Fruit fly (Drosophila melanogaster) whole organism, embryonic: ENCODE measurements around the gene Fmr1.
A peak's percentile ranks its signal among the peaks of the same experiment; 100 is the strongest.

ENCODE experiments used
- Aef1 ChIP-seq: fragments of 200-800 bp; sonication (Bioruptor generic); IDR thresholded peaks from 3 replicates; pipeline ENCODE4 v1.3.6; 2022; ENCODE audit warnings: missing biosample characterization, missing genetic modification characterization
- CG10209 ChIP-seq: fragments of 200-800 bp; sonication (Bioruptor generic); optimal IDR thresholded peaks from 3 replicates; lab custom pipeline; 2017; ENCODE audit warnings: missing biosample characterization, mild to moderate bottlenecking, missing genetic modification characterization, missing genetic modification reagents
- CG10321 ChIP-seq: fragments of 200-800 bp; sonication (Bioruptor generic); IDR thresholded peaks from 2 replicates; pipeline ENCODE4 v1.3.6; 2022; ENCODE audit warnings: missing biosample characterization, missing genetic modification characterization
- CG10979 ChIP-seq: fragments of 200-800 bp; sonication (Bioruptor generic); optimal IDR thresholded peaks from 2 replicates; lab custom pipeline; 2018; ENCODE audit warnings: missing biosample characterization, mild to moderate bottlenecking, missing genetic modification characterization, moderate library complexity
- CG11723 ChIP-seq: fragments of 200-800 bp; sonication (Bioruptor generic); optimal IDR thresholded peaks from 2 replicates; lab custom pipeline; 2017; ENCODE audit warnings: missing biosample characterization, mild to moderate bottlenecking, missing genetic modification characterization
- CG12744 ChIP-seq: fragments of 200-800 bp; sonication (Bioruptor generic); optimal IDR thresholded peaks from 2 replicates; lab custom pipeline; 2016; ENCODE audit warnings: missing biosample characterization, missing genetic modification characterization
- CG15601 ChIP-seq: fragments of 200-800 bp; sonication (Bioruptor generic); optimal IDR thresholded peaks from 3 replicates; lab custom pipeline; 2019; ENCODE audit warnings: missing biosample characterization, mild to moderate bottlenecking, missing genetic modification characterization, moderate library complexity
- CG1602 ChIP-seq: fragments of 200-800 bp; sonication (Bioruptor generic); optimal IDR thresholded peaks from 3 replicates; lab custom pipeline; 2016; ENCODE audit warnings: missing biosample characterization, missing genetic modification characterization
- CG18599 ChIP-seq: fragments of 200-800 bp; sonication (Bioruptor generic); optimal IDR thresholded peaks from 3 replicates; lab custom pipeline; 2017; ENCODE audit warnings: missing biosample characterization, missing genetic modification characterization, mild to moderate bottlenecking, moderate library complexity, missing genetic modification reagents
- CG2129 ChIP-seq: fragments of 200-800 bp; sonication (Bioruptor generic); IDR thresholded peaks from 2 replicates; pipeline ENCODE4 v1.3.6; 2022; ENCODE audit warnings: missing biosample characterization, missing genetic modification characterization; ENCODE audit not compliant: partially characterized antibody
- CG2875 ChIP-seq: fragments of 200-800 bp; sonication (Bioruptor generic); optimal IDR thresholded peaks from 2 replicates; lab custom pipeline; 2017; ENCODE audit warnings: missing biosample characterization, mild to moderate bottlenecking, missing genetic modification characterization, missing genetic modification reagents
- CG31441 ChIP-seq: fragments of 200-800 bp; sonication (Bioruptor generic); IDR thresholded peaks from 2 replicates; pipeline ENCODE4 v1.3.6; 2022; ENCODE audit warnings: missing biosample characterization, missing genetic modification characterization
- CG33557 ChIP-seq: fragments of 200-800 bp; sonication (Bioruptor generic); optimal IDR thresholded peaks from 2 replicates; lab custom pipeline; 2019; ENCODE audit warnings: missing biosample characterization, mild to moderate bottlenecking, missing genetic modification characterization, moderate library complexity
- CG3995 ChIP-seq: fragments of 200-800 bp; sonication (Bioruptor generic); optimal IDR thresholded peaks from 3 replicates; lab custom pipeline; 2016; ENCODE audit warnings: missing biosample characterization, missing genetic modification characterization
- CG4328 ChIP-seq: fragments of 200-800 bp; sonication (Bioruptor generic); optimal IDR thresholded peaks from 3 replicates; lab custom pipeline; 2017; ENCODE audit warnings: missing biosample characterization, missing genetic modification reagents, missing genetic modification characterization
- CG6683 ChIP-seq: fragments of 200-800 bp; sonication (Bioruptor generic); optimal IDR thresholded peaks from 2 replicates; lab custom pipeline; 2017; ENCODE audit warnings: missing biosample characterization, mild to moderate bottlenecking, missing genetic modification characterization, missing genetic modification reagents
- CG6791 ChIP-seq: fragments of 200-800 bp; sonication (Bioruptor generic); IDR thresholded peaks from 3 replicates; pipeline ENCODE4 v1.3.6; 2022; ENCODE audit warnings: missing biosample characterization, missing genetic modification characterization; ENCODE audit not compliant: partially characterized antibody
- CG7928 ChIP-seq: fragments of 200-800 bp; sonication (Bioruptor generic); optimal IDR thresholded peaks from 2 replicates; lab custom pipeline; 2017; ENCODE audit warnings: missing biosample characterization, mild to moderate bottlenecking, missing genetic modification characterization
- CG8765 ChIP-seq: fragments of 200-800 bp; sonication (Bioruptor generic); IDR thresholded peaks from 2 replicates; pipeline ENCODE4 v1.3.6; 2022; ENCODE audit warnings: missing biosample characterization, missing genetic modification characterization
- CG9215 ChIP-seq: fragments of 200-800 bp; sonication (Bioruptor generic); IDR thresholded peaks from 2 replicates; pipeline ENCODE4 v1.3.6; 2022; ENCODE audit warnings: missing biosample characterization, missing genetic modification characterization
- Gsc ChIP-seq: fragments of 200-800 bp; sonication (Bioruptor generic); IDR thresholded peaks from 2 replicates; pipeline ENCODE4 v1.3.6; 2022; ENCODE audit warnings: missing biosample characterization, missing genetic modification characterization
- HLH4C ChIP-seq: fragments of 200-800 bp; sonication (Bioruptor generic); IDR thresholded peaks from 3 replicates; pipeline ENCODE4 v1.3.6; 2022; ENCODE audit warnings: missing biosample characterization, missing genetic modification characterization; ENCODE audit not compliant: partially characterized antibody
- Lim3 ChIP-seq: fragments of 200-800 bp; sonication (Bioruptor generic); IDR thresholded peaks from 2 replicates; pipeline ENCODE4 v1.3.6; 2022; ENCODE audit warnings: missing biosample characterization, missing genetic modification characterization
- Nf-YA ChIP-seq: fragments of 200-800 bp; sonication (Bioruptor generic); IDR thresholded peaks from 2 replicates; pipeline ENCODE4 v1.3.6; 2022; ENCODE audit warnings: missing biosample characterization, missing genetic modification characterization
- NfI ChIP-seq: fragments of 200-800 bp; sonication (Bioruptor generic); optimal IDR thresholded peaks from 3 replicates; lab custom pipeline; 2018; ENCODE audit warnings: missing biosample characterization, mild to moderate bottlenecking, missing genetic modification characterization, moderate library complexity
- Pdp1 ChIP-seq, 2 experiments: fragments of 200-800 bp; sonication (Bioruptor generic); optimal IDR thresholded peaks; 3 replicates each; lab custom pipeline; 2016; ENCODE audit warnings: missing biosample characterization in 2 of 2, missing genetic modification characterization in 2 of 2, mild to moderate bottlenecking in 1 of 2, moderate library complexity in 1 of 2
- YL-1 ChIP-seq: fragments of 200-800 bp; sonication (Bioruptor generic); optimal IDR thresholded peaks from 3 replicates; lab custom pipeline; 2017; ENCODE audit warnings: missing biosample characterization, mild to moderate bottlenecking, missing genetic modification characterization
- ab ChIP-seq: fragments of 200-800 bp; sonication (Bioruptor generic); optimal IDR thresholded peaks from 2 replicates; lab custom pipeline; 2016; ENCODE audit warnings: missing biosample characterization, missing genetic modification characterization
- abd-A ChIP-seq: fragments of 200-800 bp; sonication (Bioruptor generic); optimal IDR thresholded peaks from 3 replicates; lab custom pipeline; 2019; ENCODE audit warnings: missing biosample characterization, mild to moderate bottlenecking, missing genetic modification characterization, moderate library complexity
- bigmax ChIP-seq: fragments of 200-800 bp; sonication (Bioruptor generic); optimal IDR thresholded peaks from 2 replicates; lab custom pipeline; 2018; ENCODE audit warnings: missing biosample characterization, mild to moderate bottlenecking, missing genetic modification characterization
- cad ChIP-seq: fragments of >200 bp; optimal IDR thresholded peaks from 2 replicates; lab custom pipeline; 2017; ENCODE audit warnings: missing biosample characterization, missing genetic modification characterization
- ci ChIP-seq: fragments of 200-800 bp; sonication (Bioruptor generic); IDR thresholded peaks from 3 replicates; pipeline ENCODE4 v1.3.6; 2022; ENCODE audit warnings: missing biosample characterization, missing genetic modification characterization
- dpn ChIP-seq, 2 experiments: fragments of 200-800 bp; sonication (Bioruptor generic); optimal IDR thresholded peaks; 3 replicates each; lab custom pipeline; 2016; ENCODE audit warnings: missing biosample characterization in 2 of 2, missing genetic modification characterization in 2 of 2
- gem ChIP-seq: fragments of 200-800 bp; sonication (Bioruptor generic); optimal IDR thresholded peaks from 2 replicates; lab custom pipeline; 2019; ENCODE audit warnings: missing biosample characterization, mild to moderate bottlenecking, missing genetic modification characterization, moderate library complexity
- gfzf ChIP-seq: fragments of 200-800 bp; sonication (Bioruptor generic); optimal IDR thresholded peaks from 2 replicates; lab custom pipeline; 2016; ENCODE audit warnings: missing biosample characterization, mild to moderate bottlenecking, missing genetic modification characterization, moderate library complexity
- gro ChIP-seq: fragments of 200-800 bp; sonication (Bioruptor generic); optimal IDR thresholded peaks from 2 replicates; lab custom pipeline; 2016; ENCODE audit warnings: missing biosample characterization, missing genetic modification characterization
- h ChIP-seq: fragments of >200 bp; optimal IDR thresholded peaks from 2 replicates; lab custom pipeline; 2017
- hb ChIP-seq: fragments of 200-800 bp; sonication (Bioruptor generic); IDR thresholded peaks from 3 replicates; pipeline ENCODE4 v1.3.6; 2022; ENCODE audit warnings: missing biosample characterization, missing genetic modification characterization; ENCODE audit not compliant: partially characterized antibody
- inv ChIP-seq: fragments of 200-800 bp; sonication (Bioruptor generic); IDR thresholded peaks from 2 replicates; pipeline ENCODE4 v1.3.6; 2022; ENCODE audit warnings: missing biosample characterization, missing genetic modification characterization; ENCODE audit not compliant: partially characterized antibody
- lbe ChIP-seq: fragments of 200-800 bp; sonication (Bioruptor generic); optimal IDR thresholded peaks from 2 replicates; lab custom pipeline; 2016; ENCODE audit warnings: missing biosample characterization, mild to moderate bottlenecking, missing genetic modification characterization
- luna ChIP-seq: fragments of 200-800 bp; sonication (Bioruptor generic); optimal IDR thresholded peaks from 2 replicates; lab custom pipeline; 2016; ENCODE audit warnings: missing biosample characterization, missing genetic modification characterization
- mld ChIP-seq: fragments of 200-800 bp; sonication (Bioruptor generic); IDR thresholded peaks from 3 replicates; pipeline ENCODE4 v1.3.6; 2022; ENCODE audit warnings: missing biosample characterization, missing genetic modification characterization; ENCODE audit not compliant: partially characterized antibody
- nerfin-2 ChIP-seq: fragments of 200-800 bp; sonication (Bioruptor generic); IDR thresholded peaks from 2 replicates; pipeline ENCODE4 v1.3.6; 2022; ENCODE audit warnings: missing biosample characterization, missing genetic modification characterization; ENCODE audit not compliant: partially characterized antibody
- oc ChIP-seq: fragments of 200-800 bp; sonication (Bioruptor generic); optimal IDR thresholded peaks from 2 replicates; lab custom pipeline; 2018; ENCODE audit warnings: missing biosample characterization, mild to moderate bottlenecking, missing genetic modification characterization, moderate library complexity
- otp ChIP-seq: fragments of 200-800 bp; sonication (Bioruptor generic); IDR thresholded peaks from 3 replicates; pipeline ENCODE4, ENCODE4 v1.3.6; 2022; ENCODE audit warnings: missing biosample characterization, missing genetic modification characterization
- ro ChIP-seq: fragments of 200-800 bp; sonication (Bioruptor generic); IDR thresholded peaks from 2 replicates; pipeline ENCODE4 v1.3.6; 2022; ENCODE audit warnings: missing biosample characterization, missing genetic modification characterization
- sd ChIP-seq: fragments of 200-800 bp; sonication (Bioruptor generic); optimal IDR thresholded peaks from 3 replicates; lab custom pipeline; 2018; ENCODE audit warnings: missing biosample characterization, mild to moderate bottlenecking, missing genetic modification characterization, moderate library complexity
- slbo ChIP-seq: fragments of 200-800 bp; sonication (Bioruptor generic); IDR thresholded peaks from 2 replicates; pipeline ENCODE4 v1.3.6; 2022; ENCODE audit warnings: missing biosample characterization, missing genetic modification characterization
- trem ChIP-seq: fragments of 200-800 bp; optimal IDR thresholded peaks from 3 replicates; lab custom pipeline; 2019; ENCODE audit warnings: missing biosample characterization, mild to moderate bottlenecking, missing genetic modification characterization, moderate library complexity

Fmr1 gene

dm6 chr3R:10079267-10079987 lies 30.5 kb downstream of the Fmr1 start (continued):
- TF ChIP-seq oc, result no peak
- no peak for TF ChIP-seq CG4328 (GFP tag; lab: Kevin White, UChicago)
- TF ChIP-seq CG11723 (GFP tag; lab: Kevin White, UChicago), result no peak
- no peak for TF ChIP-seq CG9215 (GFP tag; lab: Robert Waterston, UW)
- no peak for TF ChIP-seq YL-1 (GFP tag; lab: Kevin White, UChicago)
- no peak for TF ChIP-seq CG31441
- peak; percentile 17 to 22 for TF ChIP-seq Pdp1 (GFP tag; optimal IDR thresholded peaks at IDR 0.05; lab: Kevin White, UChicago)
- no peak for TF ChIP-seq inv
- no peak; the same call in 1 of the 2 replicates for TF ChIP-seq nerfin-2
- TF ChIP-seq CG8765 (GFP tag; lab: Robert Waterston, UW), result no peak
- peak; percentile 1 for TF ChIP-seq NfI (GFP tag; lab: Kevin White, UChicago)
- TF ChIP-seq mld (GFP tag; lab: Robert Waterston, UW), result no peak
- TF ChIP-seq CG1602 (GFP tag; lab: Kevin White, UChicago), result peak; percentile 18
- no peak for TF ChIP-seq CG12744 (GFP tag; lab: Kevin White, UChicago)
- no peak for TF ChIP-seq CG7928 (GFP tag; lab: Kevin White, UChicago)
- peak; percentile 58 for TF ChIP-seq slbo (GFP tag; lab: Robert Waterston, UW)
- no peak for TF ChIP-seq abd-A (tag; lab: Kevin White, UChicago)
- TF ChIP-seq gfzf (GFP tag; lab: Kevin White, UChicago), result no peak
- no peak for TF ChIP-seq Lim3 (GFP tag; lab: Robert Waterston, UW)
- TF ChIP-seq ab (GFP tag; lab: Kevin White, UChicago), result no peak
- no peak for TF ChIP-seq CG10209 (GFP tag; lab: Kevin White, UChicago)
- TF ChIP-seq CG2129, result no peak
- TF ChIP-seq Aef1 (GFP tag; lab: Robert Waterston, UW), result peak; percentile 26; the same call in 1 of the 3 replicates
- no peak for TF ChIP-seq hb (GFP tag; lab: Robert Waterston, UW)
- TF ChIP-seq cad, result no peak
- TF ChIP-seq CG33557 (GFP tag; lab: Kevin White, UChicago), result no peak
- no peak for TF ChIP-seq h (lab: Kevin White, UChicago)
- no peak for TF ChIP-seq trem (tag; lab: Kevin White, UChicago)
- no peak for TF ChIP-seq bigmax
- TF ChIP-seq gem (tag; lab: Kevin White, UChicago), result peak; percentile 62
- no peak for TF ChIP-seq Gsc
- TF ChIP-seq sd (tag; lab: Kevin White, UChicago), result no peak
- TF ChIP-seq ci (GFP tag; lab: Robert Waterston, UW), result peak; percentile 79; the same call in 2 of the 3 replicates
- peak in 1 of 2 experiments; percentile 4 for TF ChIP-seq dpn (GFP tag; optimal IDR thresholded peaks at IDR 0.05; lab: Kevin White, UChicago)
- no peak for TF ChIP-seq gro
- no peak for TF ChIP-seq Nf-YA (GFP tag; lab: Robert Waterston, UW)
- TF ChIP-seq CG15601 (tag; lab: Kevin White, UChicago), result no peak
- no peak for TF ChIP-seq CG6791 (GFP tag; lab: Robert Waterston, UW)
- 0 out of 2 replicates have a peak, but pooled peaks have one; percentile 17 for TF ChIP-seq ro (GFP tag; lab: Robert Waterston, UW)
- no peak for TF ChIP-seq luna
- TF ChIP-seq CG18599 (GFP tag; lab: Kevin White, UChicago), result no peak
- TF ChIP-seq lbe (GFP tag; lab: Kevin White, UChicago), result no peak
- no peak for TF ChIP-seq otp
- peak; percentile 25 for TF ChIP-seq CG10979 (tag; lab: Kevin White, UChicago)
- no peak for TF ChIP-seq CG2875 (GFP tag; lab: Kevin White, UChicago)
- TF ChIP-seq CG6683 (GFP tag; lab: Kevin White, UChicago), result no peak
- TF ChIP-seq CG10321 (GFP tag; lab: Robert Waterston, UW), result peak; percentile 42; the same call in 1 of the 2 replicates
- TF ChIP-seq HLH4C, result no peak
- no peak for TF ChIP-seq CG3995 (GFP tag; lab: Kevin White, UChicago)
